Worm (Caenorhabditis elegans): ENCODE measurements around the gene C25E10.8.
A peak's percentile ranks its signal among the peaks of the same experiment; 100 is the strongest.

Gene C25E10.8

ce11 chrV:9065915-9066314 is 12.0 kb upstream of the C25E10.8 start:
- TF ChIP-seq mdl-1 (tag; optimal IDR thresholded peaks at IDR 0.05), result no peak
- TF ChIP-seq ama-1 (optimal IDR thresholded peaks at IDR 0.05), result no peak
- peak in 1 of 2 experiments; percentile 13 for TF ChIP-seq unc-62 (GFP tag; optimal IDR thresholded peaks at IDR 0.05 in 1 of 2)
- no peak for TF ChIP-seq unc-62 (tag; optimal IDR thresholded peaks at IDR 0.05)

- TF ChIP-seq unc-62 (GFP tag; optimal IDR thresholded peaks at IDR 0.05 in 1 of 2), result peak in 1 of 2 experiments; percentile 70
- TF ChIP-seq unc-62 (tag; optimal IDR thresholded peaks at IDR 0.05), result no peak
- no peak for TF ChIP-seq nhr-111 (GFP tag; optimal IDR thresholded peaks at IDR 0.05)
- TF ChIP-seq duxl-1 (tag; optimal IDR thresholded peaks at IDR 0.05; ENCODE audit: poor library complexity), result no peak
- no peak for TF ChIP-seq daf-16 (GFP tag; optimal IDR thresholded peaks at IDR 0.05)
- no peak for TF ChIP-seq daf-16 (tag; optimal IDR thresholded peaks at IDR 0.05)
These were observed 11.1 kb upstream of the C25E10.8 start for ce11 chrV:9065001-9065400.

ce11 chrV:9063134-9063533 is 9.3 kb upstream of the C25E10.8 start:
- TF ChIP-seq aly-2 (tag; optimal IDR thresholded peaks at IDR 0.05), result no peak

- TF ChIP-seq zfp-2 (tag; optimal IDR thresholded peaks at IDR 0.05), result no peak
- no peak for TF ChIP-seq ceh-20 (GFP tag; IDR thresholded peaks at IDR 0.05)
- TF ChIP-seq mxl-2 (GFP tag; conservative IDR thresholded peaks at IDR 0.05), result no peak
- TF ChIP-seq nhr-25 (tag; optimal IDR thresholded peaks at IDR 0.05; ENCODE audit: borderline replicate concordance, insufficient read depth), result no peak
- TF ChIP-seq unc-62 (GFP tag; optimal IDR thresholded peaks at IDR 0.05 in 1 of 2), result no peak
- TF ChIP-seq unc-62 (tag; optimal IDR thresholded peaks at IDR 0.05), result no peak
- TF ChIP-seq egl-27 (tag; optimal IDR thresholded peaks at IDR 0.05), result no peak
- TF ChIP-seq rbr-2 (tag; optimal IDR thresholded peaks at IDR 0.05), result no peak
- no peak for TF ChIP-seq R02D3.7 (tag; optimal IDR thresholded peaks at IDR 0.05)
- no peak for TF ChIP-seq lin-13 (GFP tag; optimal IDR thresholded peaks at IDR 0.05)
- no peak for TF ChIP-seq tra-1 (GFP tag; IDR thresholded peaks at IDR 0.05)
- TF ChIP-seq pqm-1 (tag; optimal IDR thresholded peaks at IDR 0.05), result no peak
- TF ChIP-seq nhr-111 (GFP tag; optimal IDR thresholded peaks at IDR 0.05), result no peak
- no peak for TF ChIP-seq F49E8.2 (tag; optimal IDR thresholded peaks at IDR 0.05; ENCODE audit: borderline replicate concordance)
- no peak for TF ChIP-seq mdt-29 (GFP tag; IDR thresholded peaks at IDR 0.05)
- TF ChIP-seq hlh-11 (tag; optimal IDR thresholded peaks at IDR 0.05), result no peak
These were observed 8.5 kb upstream of the C25E10.8 start, which contains the start of gene C25E10.12 for ce11 chrV:9062341-9062740. C25E10.12 (minus strand) TSS chrV:9062441.

ce11 chrV:9059468-9059867 is 5.6 kb upstream of the C25E10.8 start, which contains the start of the genes C25E10.16 and C25E10.13:
C25E10.16 (minus strand) TSS chrV:9059568.
C25E10.13 (plus strand) TSS chrV:9059723.
- no peak for TF ChIP-seq nhr-41 (GFP tag; IDR thresholded peaks at IDR 0.05)
- TF ChIP-seq egl-43 (GFP tag; IDR thresholded peaks at IDR 0.05), result no peak
- TF ChIP-seq sdz-12 (GFP tag; optimal IDR thresholded peaks at IDR 0.05), result no peak
- TF ChIP-seq egl-27 (tag; optimal IDR thresholded peaks at IDR 0.05), result no peak
- no peak for TF ChIP-seq nhr-28 (tag; optimal IDR thresholded peaks at IDR 0.05)
- no peak for TF ChIP-seq nhr-25 (tag; optimal IDR thresholded peaks at IDR 0.05; ENCODE audit: borderline replicate concordance, insufficient read depth)
- TF ChIP-seq T26A8.4 (GFP tag; IDR thresholded peaks at IDR 0.05), result no peak
- TF ChIP-seq ceh-20 (GFP tag; IDR thresholded peaks at IDR 0.05), result no peak
- no peak for TF ChIP-seq daf-8 (GFP tag; IDR thresholded peaks at IDR 0.05)
- no peak for TF ChIP-seq nhr-10 (tag; optimal IDR thresholded peaks at IDR 0.05)
- no peak for TF ChIP-seq ceh-44 (GFP tag; IDR thresholded peaks at IDR 0.05)
- TF ChIP-seq lin-13 (GFP tag; optimal IDR thresholded peaks at IDR 0.05), result no peak
- no peak for TF ChIP-seq unc-39 (tag; optimal IDR thresholded peaks at IDR 0.05)
- TF ChIP-seq dpl-1 (GFP tag; optimal IDR thresholded peaks at IDR 0.05), result no peak
- no peak for TF ChIP-seq php-3 (GFP tag; IDR thresholded peaks at IDR 0.05)
- TF ChIP-seq nhr-6 (tag; optimal IDR thresholded peaks at IDR 0.05), result no peak
